Worm (Caenorhabditis elegans) whole organism, L2 larva: ENCODE measurements around the gene srz-101.

Experiments
- F13H6.1 ChIP-seq: sonication (generic microtip); optimal IDR thresholded peaks from 2 replicates; lab custom pipeline; 2016; ENCODE audit warnings: missing genetic modification characterization, missing compliant biosample characterization
- alr-1 ChIP-seq: fragments of 150-350 bp; optimal IDR thresholded peaks from 2 replicates; lab custom pipeline; 2014; ENCODE audit warnings: missing biosample characterization, missing genetic modification characterization
- crh-2 ChIP-seq: sonication (generic microtip); optimal IDR thresholded peaks from 2 replicates; lab custom pipeline; 2017; ENCODE audit warnings: missing biosample characterization, missing genetic modification characterization
- dmd-4 ChIP-seq: sonication (generic microtip); optimal IDR thresholded peaks from 2 replicates; lab custom pipeline; 2017; ENCODE audit warnings: missing biosample characterization, missing genetic modification characterization
- egl-27 ChIP-seq: sonication (generic microtip); optimal IDR thresholded peaks from 3 replicates; lab custom pipeline; 2017; ENCODE audit warnings: missing biosample characterization, missing genetic modification reagents, missing genetic modification characterization
- elt-1 ChIP-seq: fragments of 150-350 bp; optimal IDR thresholded peaks from 2 replicates; lab custom pipeline; 2014; ENCODE audit warnings: missing biosample characterization, missing genetic modification characterization
- gmeb-1 ChIP-seq: fragments of 150-350 bp; optimal IDR thresholded peaks from 2 replicates; lab custom pipeline; 2014; ENCODE audit warnings: missing biosample characterization, missing genetic modification characterization
- lin-11 ChIP-seq: fragments of 150-350 bp; sonication (generic microtip); optimal IDR thresholded peaks from 2 replicates; lab custom pipeline; 2014; ENCODE audit warnings: missing biosample characterization, missing genetic modification characterization, inconsistent platforms, mixed read lengths
- lin-13 ChIP-seq: fragments of 150-350 bp; optimal IDR thresholded peaks from 2 replicates; lab custom pipeline; 2014; ENCODE audit warnings: missing biosample characterization, missing genetic modification reagents, missing genetic modification characterization
- mab-5 ChIP-seq: fragments of 150-350 bp; optimal IDR thresholded peaks from 2 replicates; lab custom pipeline; 2014; ENCODE audit warnings: missing biosample characterization, missing genetic modification characterization
- mbf-1 ChIP-seq: sonication (generic microtip); optimal IDR thresholded peaks from 2 replicates; lab custom pipeline; 2017; ENCODE audit warnings: missing biosample characterization, missing genetic modification characterization
- nhr-10 ChIP-seq: sonication (generic microtip); optimal IDR thresholded peaks from 2 replicates; lab custom pipeline; 2017; ENCODE audit warnings: missing biosample characterization, missing genetic modification characterization
- nhr-11 ChIP-seq: fragments of 150-350 bp; optimal IDR thresholded peaks from 2 replicates; lab custom pipeline; 2014; ENCODE audit warnings: missing biosample characterization, missing genetic modification characterization
- nhr-237 ChIP-seq: fragments of 150-350 bp; optimal IDR thresholded peaks from 2 replicates; lab custom pipeline; 2014; ENCODE audit warnings: missing biosample characterization, missing genetic modification characterization
- nhr-25 ChIP-seq: fragments of 150-350 bp; sonication (generic microtip); optimal IDR thresholded peaks from 3 replicates; lab custom pipeline; 2014; ENCODE audit warnings: missing biosample characterization, missing genetic modification characterization
- peb-1 ChIP-seq: fragments of 150-350 bp; optimal IDR thresholded peaks from 2 replicates; lab custom pipeline; 2014; ENCODE audit warnings: missing biosample characterization, missing genetic modification characterization
- sma-3 ChIP-seq: sonication (generic microtip); optimal IDR thresholded peaks from 2 replicates; lab custom pipeline; 2016; ENCODE audit warnings: missing genetic modification reagents, missing genetic modification characterization, missing compliant biosample characterization
- snpc-4 ChIP-seq: fragments of 150-350 bp; optimal IDR thresholded peaks from 2 replicates; lab custom pipeline; 2014; ENCODE audit warnings: missing biosample characterization, missing genetic modification characterization
- unc-39 ChIP-seq: fragments of 150-350 bp; optimal IDR thresholded peaks from 2 replicates; lab custom pipeline; 2014; ENCODE audit warnings: missing biosample characterization, missing genetic modification characterization
- unc-62 ChIP-seq: fragments of 150-350 bp; optimal IDR thresholded peaks from 2 replicates; lab custom pipeline; 2014; ENCODE audit warnings: missing biosample characterization, missing genetic modification reagents, missing genetic modification characterization
- zag-1 ChIP-seq: fragments of 150-350 bp; optimal IDR thresholded peaks from 2 replicates; lab custom pipeline; 2014; ENCODE audit warnings: missing biosample characterization, missing genetic modification characterization
- ztf-11 ChIP-seq: sonication (generic microtip); optimal IDR thresholded peaks from 2 replicates; lab custom pipeline; 2017; ENCODE audit warnings: missing biosample characterization, missing genetic modification characterization
- ztf-4 ChIP-seq: fragments of 150-350 bp; optimal IDR thresholded peaks from 2 replicates; lab custom pipeline; 2014; ENCODE audit warnings: missing biosample characterization, missing genetic modification characterization

srz-101 gene

DNA sequence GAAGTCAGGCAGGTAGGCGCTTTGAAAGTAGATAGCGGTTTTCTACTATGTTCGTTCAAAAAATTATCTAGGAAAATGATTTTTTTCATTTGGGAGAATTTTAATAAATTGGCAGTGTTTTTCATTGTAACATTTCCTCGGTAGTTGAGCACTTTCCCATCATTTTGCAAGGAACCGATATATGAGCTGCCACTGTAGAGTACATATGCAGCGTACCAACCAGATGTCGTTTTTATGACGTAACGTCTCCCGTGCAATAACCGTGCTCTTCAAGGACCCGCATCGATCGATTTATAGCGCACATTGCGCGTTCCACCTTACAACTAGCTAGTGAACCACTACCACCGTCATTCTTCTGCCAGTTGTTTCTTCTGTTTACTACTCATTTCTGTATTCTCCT, 47.5 kb downstream of the srz-101 start, which contains the start of gene T25E12.6:
Gene T25E12.6 (plus strand): TSS at position 301 of the 400 bp plus-strand sequence.
- TF ChIP-seq gmeb-1 (tag; lab: Kevin White, UChicago) (no peak), sma-3 (GFP tag; lab: Kevin White, UChicago) (no peak), nhr-11 (no peak), unc-39 (tag; lab: Kevin White, UChicago) (no peak), alr-1 (no peak), dmd-4 (no peak), ztf-11 (tag; lab: Kevin White, UChicago) (no peak), nhr-237 (no peak), egl-27 (no peak), peb-1 (tag; lab: Kevin White, UChicago) (no peak), lin-13 (no peak), snpc-4 (tag; lab: Kevin White, UChicago) (no peak), ztf-4 (no peak), lin-11 (tag; lab: Kevin White, UChicago) (no peak), F13H6.1 (no peak), nhr-25 (no peak), unc-62 (GFP tag; lab: Kevin White, UChicago) (no peak)

DNA sequence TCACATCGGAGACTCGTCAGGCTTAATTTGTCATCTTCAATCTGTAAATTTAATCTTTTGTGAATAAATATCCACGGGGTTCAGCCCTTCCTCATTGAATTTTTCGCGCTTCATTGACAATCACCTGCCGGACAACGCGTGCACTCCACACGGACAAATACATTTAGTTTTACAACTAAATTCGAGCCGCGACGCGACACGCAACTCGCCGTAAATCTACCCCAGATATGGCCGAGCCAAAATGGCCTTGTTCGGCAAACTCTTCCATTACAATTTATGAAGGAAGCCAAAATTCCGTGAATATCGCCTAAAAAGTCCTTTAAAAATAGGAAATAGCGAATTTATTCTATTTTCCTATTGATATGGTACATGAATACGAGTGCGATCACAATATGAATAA, 50.1 kb downstream of the srz-101 start:
- no peak for TF ChIP-seq dmd-4

DNA sequence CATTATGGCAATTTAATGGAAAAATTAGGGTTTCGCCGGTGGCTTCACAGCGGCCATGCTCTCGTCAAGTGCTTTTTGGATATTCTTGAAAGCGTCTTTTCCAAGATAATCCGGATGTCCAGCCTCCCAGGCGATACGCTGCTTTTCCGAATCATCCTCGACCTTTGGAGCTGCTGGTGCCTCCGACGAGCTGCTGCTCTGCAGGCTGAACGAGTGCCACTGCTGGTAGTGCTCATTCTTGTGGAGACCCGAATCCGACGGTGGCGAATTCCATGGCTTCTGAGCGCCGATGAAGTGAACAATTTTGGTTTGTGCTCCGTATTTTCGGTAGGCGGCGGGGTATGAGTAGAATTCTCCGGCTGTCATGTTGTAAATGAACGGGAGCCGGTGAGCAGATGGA, 50.6 kb downstream of the srz-101 start:
- no peak for TF ChIP-seq zag-1 (tag; lab: Kevin White, UChicago)
- TF ChIP-seq F13H6.1 = no peak
- no peak for TF ChIP-seq unc-62 (GFP tag; lab: Kevin White, UChicago)
- TF ChIP-seq gmeb-1 (tag; lab: Kevin White, UChicago) = no peak
- TF ChIP-seq nhr-11 = no peak
- TF ChIP-seq crh-2 (tag; lab: Kevin White, UChicago) = no peak
- TF ChIP-seq unc-39 (tag; lab: Kevin White, UChicago) = no peak
- no peak for TF ChIP-seq nhr-10 (tag; lab: Kevin White, UChicago)
- no peak for TF ChIP-seq mbf-1 (tag; lab: Kevin White, UChicago)
- no peak for TF ChIP-seq mab-5 (tag; lab: Kevin White, UChicago)
- TF ChIP-seq elt-1 = no peak
